Fruit fly (Drosophila melanogaster) whole organism, prepupa: ENCODE data around the gene awd.

ENCODE experiments used
- Blimp-1 ChIP-seq: fragments of 200-800 bp; sonication (Bioruptor generic); optimal IDR thresholded peaks from 3 replicates; lab custom pipeline; 2017; ENCODE audit warnings: missing biosample characterization, missing genetic modification characterization, mild to moderate bottlenecking, moderate library complexity, missing genetic modification reagents
- CG10631 ChIP-seq: fragments of 200-800 bp; sonication (Bioruptor generic); optimal IDR thresholded peaks from 2 replicates; lab custom pipeline; 2016; ENCODE audit warnings: missing biosample characterization, missing genetic modification characterization
- CG10669 ChIP-seq: fragments of 200-800 bp; sonication (Bioruptor generic); optimal IDR thresholded peaks from 3 replicates; lab custom pipeline; 2018; ENCODE audit warnings: missing biosample characterization, mild to moderate bottlenecking, missing genetic modification characterization, moderate library complexity
- CG11294 ChIP-seq: fragments of 200-800 bp; sonication (Bioruptor generic); IDR thresholded peaks from 2 replicates; pipeline ENCODE4 v1.3.6; 2022; ENCODE audit warnings: missing biosample characterization, missing genetic modification characterization
- CG11902 ChIP-seq: fragments of 200-800 bp; sonication (Bioruptor generic); optimal IDR thresholded peaks from 3 replicates; lab custom pipeline; 2016; ENCODE audit warnings: missing biosample characterization, missing genetic modification characterization
- CG15336 ChIP-seq: fragments of 200-800 bp; sonication (Bioruptor generic); IDR thresholded peaks from 2 replicates; pipeline ENCODE4 v1.3.6; 2022; ENCODE audit warnings: missing biosample characterization, missing genetic modification characterization
- CG1621 ChIP-seq: fragments of 200-800 bp; sonication (Bioruptor generic); optimal IDR thresholded peaks from 3 replicates; lab custom pipeline; 2018; ENCODE audit warnings: missing biosample characterization, mild to moderate bottlenecking, missing genetic modification characterization
- CG16779 ChIP-seq: fragments of 200-800 bp; sonication (Bioruptor generic); optimal IDR thresholded peaks from 3 replicates; lab custom pipeline; 2017; ENCODE audit warnings: missing biosample characterization, mild to moderate bottlenecking, missing genetic modification characterization
- CG3032 ChIP-seq: fragments of 200-800 bp; optimal IDR thresholded peaks from 2 replicates; lab custom pipeline; 2019; ENCODE audit warnings: missing biosample characterization, mild to moderate bottlenecking, missing genetic modification characterization, moderate library complexity
- CG31627 ChIP-seq: fragments of 200-800 bp; sonication (Bioruptor generic); optimal IDR thresholded peaks from 3 replicates; lab custom pipeline; 2016; ENCODE audit warnings: missing biosample characterization, missing genetic modification characterization
- CG32006 ChIP-seq: fragments of 200-800 bp; sonication (Bioruptor generic); optimal IDR thresholded peaks from 3 replicates; lab custom pipeline; 2017; ENCODE audit warnings: missing biosample characterization, mild to moderate bottlenecking, missing genetic modification characterization
- CG3919 ChIP-seq: fragments of 200-800 bp; sonication (Bioruptor generic); optimal IDR thresholded peaks from 3 replicates; lab custom pipeline; 2016; ENCODE audit warnings: missing biosample characterization, missing genetic modification characterization
- CG4318 ChIP-seq: fragments of 200-800 bp; sonication (Bioruptor generic); optimal IDR thresholded peaks from 3 replicates; lab custom pipeline; 2017; ENCODE audit warnings: missing biosample characterization, mild to moderate bottlenecking, missing genetic modification characterization
- CG6163 ChIP-seq: fragments of 200-800 bp; sonication (Bioruptor generic); IDR thresholded peaks from 3 replicates; pipeline ENCODE4 v1.3.6; 2022; ENCODE audit warnings: missing biosample characterization, missing genetic modification characterization
- CG6276 ChIP-seq: fragments of 200-800 bp; sonication (Bioruptor generic); optimal IDR thresholded peaks from 2 replicates; lab custom pipeline; 2017; ENCODE audit warnings: missing biosample characterization, mild to moderate bottlenecking, missing genetic modification characterization
- CG6854 ChIP-seq: fragments of 200-800 bp; sonication (Bioruptor generic); optimal IDR thresholded peaks from 2 replicates; lab custom pipeline; 2017; ENCODE audit warnings: missing biosample characterization, mild to moderate bottlenecking, missing genetic modification characterization
- CG8119 ChIP-seq: fragments of 200-800 bp; sonication (Bioruptor generic); IDR thresholded peaks from 3 replicates; pipeline ENCODE4 v1.3.6; 2022; ENCODE audit warnings: missing biosample characterization, missing genetic modification characterization
- CG8319 ChIP-seq: fragments of 200-800 bp; sonication (Bioruptor generic); optimal IDR thresholded peaks from 3 replicates; lab custom pipeline; 2016; ENCODE audit warnings: missing biosample characterization, missing genetic modification characterization
- CG8632 ChIP-seq: fragments of 200-800 bp; sonication (Bioruptor generic); optimal IDR thresholded peaks from 3 replicates; lab custom pipeline; 2016; ENCODE audit warnings: missing biosample characterization, missing genetic modification characterization
- Eip75B ChIP-seq: fragments of 200-800 bp; sonication (Bioruptor generic); optimal IDR thresholded peaks from 3 replicates; lab custom pipeline; 2016; ENCODE audit warnings: missing biosample characterization, missing genetic modification characterization
- Eip78C ChIP-seq: fragments of 200-800 bp; sonication (Bioruptor generic); peaks from one replicate; lab custom pipeline; 2016; ENCODE audit warnings: missing biosample characterization, missing genetic modification characterization
- Eip93F ChIP-seq: fragments of 200-800 bp; sonication (Bioruptor generic); optimal IDR thresholded peaks from 2 replicates; lab custom pipeline; 2016; ENCODE audit warnings: missing biosample characterization, mild to moderate bottlenecking, missing genetic modification characterization
- Ets96B ChIP-seq: fragments of 200-800 bp; optimal IDR thresholded peaks from 2 replicates; lab custom pipeline; 2019; ENCODE audit warnings: missing biosample characterization, mild to moderate bottlenecking, missing genetic modification characterization, moderate library complexity
- Gug ChIP-seq: fragments of 200-800 bp; sonication (Bioruptor generic); IDR thresholded peaks from 2 replicates; pipeline ENCODE4 v1.3.6; 2022; ENCODE audit warnings: missing biosample characterization, missing genetic modification characterization
- Hr39 ChIP-seq: fragments of 200-800 bp; sonication (Bioruptor generic); optimal IDR thresholded peaks from 2 replicates; lab custom pipeline; 2016; ENCODE audit warnings: missing biosample characterization, missing genetic modification characterization
- Hr4 ChIP-seq: fragments of 200-800 bp; sonication (Bioruptor generic); optimal IDR thresholded peaks from 3 replicates; lab custom pipeline; 2016; ENCODE audit warnings: missing biosample characterization, missing genetic modification characterization
- Lpt ChIP-seq: fragments of 200-800 bp; sonication (Bioruptor generic); optimal IDR thresholded peaks from 3 replicates; lab custom pipeline; 2016; ENCODE audit warnings: missing biosample characterization, missing genetic modification characterization
- Met ChIP-seq: fragments of 200-800 bp; sonication (Bioruptor generic); optimal IDR thresholded peaks from 3 replicates; lab custom pipeline; 2016; ENCODE audit warnings: missing biosample characterization, missing genetic modification characterization
- OdsH ChIP-seq: fragments of 200-800 bp; sonication (Bioruptor generic); optimal IDR thresholded peaks from 3 replicates; lab custom pipeline; 2016; ENCODE audit warnings: missing biosample characterization, missing genetic modification characterization
- Smox ChIP-seq: fragments of 200-800 bp; sonication (Bioruptor generic); optimal IDR thresholded peaks from 3 replicates; lab custom pipeline; 2016; ENCODE audit warnings: missing biosample characterization, missing genetic modification characterization
- Sox102F ChIP-seq: fragments of 200-800 bp; sonication (Bioruptor generic); optimal IDR thresholded peaks from 2 replicates; lab custom pipeline; 2016; ENCODE audit warnings: missing biosample characterization, mild to moderate bottlenecking, missing genetic modification characterization
- Sox15 ChIP-seq: fragments of 200-800 bp; sonication (Bioruptor generic); optimal IDR thresholded peaks from 3 replicates; lab custom pipeline; 2016; ENCODE audit warnings: missing biosample characterization, missing genetic modification characterization
- achi ChIP-seq: fragments of 200-800 bp; sonication (Bioruptor generic); optimal IDR thresholded peaks from 3 replicates; lab custom pipeline; 2016; ENCODE audit warnings: missing biosample characterization, missing genetic modification characterization
- acj6 ChIP-seq: fragments of 200-800 bp; sonication (Bioruptor generic); optimal IDR thresholded peaks from 3 replicates; lab custom pipeline; 2016; ENCODE audit warnings: missing biosample characterization, missing genetic modification characterization
- cyc ChIP-seq: fragments of 200-800 bp; sonication (Bioruptor generic); optimal IDR thresholded peaks from 3 replicates; lab custom pipeline; 2016; ENCODE audit warnings: missing biosample characterization, missing genetic modification characterization
- dac ChIP-seq: fragments of 200-800 bp; sonication (Bioruptor generic); optimal IDR thresholded peaks from 2 replicates; lab custom pipeline; 2017; ENCODE audit warnings: missing biosample characterization, mild to moderate bottlenecking, missing genetic modification characterization
- eg ChIP-seq: fragments of 200-800 bp; sonication (Bioruptor generic); IDR thresholded peaks from 3 replicates; pipeline ENCODE4 v1.3.6; 2022; ENCODE audit warnings: missing biosample characterization, missing genetic modification characterization
- esn ChIP-seq: fragments of 200-800 bp; sonication (Bioruptor generic); optimal IDR thresholded peaks from 2 replicates; lab custom pipeline; 2016; ENCODE audit warnings: missing biosample characterization, mild to moderate bottlenecking, missing genetic modification characterization, moderate library complexity
- fd59A ChIP-seq: fragments of 200-800 bp; sonication (Bioruptor generic); optimal IDR thresholded peaks from 2 replicates; lab custom pipeline; 2017; ENCODE audit warnings: missing biosample characterization, mild to moderate bottlenecking, missing genetic modification characterization, missing genetic modification reagents
- fkh ChIP-seq: fragments of 200-800 bp; sonication (Bioruptor generic); optimal IDR thresholded peaks from 3 replicates; lab custom pipeline; 2017; ENCODE audit warnings: missing biosample characterization, mild to moderate bottlenecking, missing genetic modification characterization, moderate library complexity
- lz ChIP-seq: fragments of 200-800 bp; sonication (Bioruptor generic); optimal IDR thresholded peaks from 3 replicates; lab custom pipeline; 2016; ENCODE audit warnings: missing biosample characterization, missing genetic modification characterization
- net ChIP-seq: fragments of 200-800 bp; sonication (Bioruptor generic); optimal IDR thresholded peaks from 3 replicates; lab custom pipeline; 2016; ENCODE audit warnings: missing biosample characterization, missing genetic modification characterization
- salr ChIP-seq, 2 experiments: fragments of 200-800 bp; sonication (Bioruptor generic); optimal IDR thresholded peaks; 3 replicates each; lab custom pipeline; 2016 to 2018; ENCODE audit warnings: missing biosample characterization in 2 of 2, missing genetic modification characterization in 2 of 2, mild to moderate bottlenecking in 1 of 2
- ss ChIP-seq, 2 experiments: fragments of 200-800 bp; sonication (Bioruptor generic); optimal IDR thresholded peaks; 2 replicates in 1 of 2; 3 replicates in 1 of 2; lab custom pipeline; 2017 to 2018; ENCODE audit warnings: mild to moderate bottlenecking in 2 of 2, missing biosample characterization in 2 of 2, missing genetic modification characterization in 2 of 2, moderate library complexity in 1 of 2
- svp ChIP-seq: fragments of 200-800 bp; sonication (Bioruptor generic); peaks from one replicate; lab custom pipeline; 2016; ENCODE audit warnings: missing biosample characterization, missing genetic modification characterization
- topi ChIP-seq: fragments of 200-800 bp; sonication (Bioruptor generic); optimal IDR thresholded peaks from 3 replicates; lab custom pipeline; 2016; ENCODE audit warnings: missing biosample characterization, missing genetic modification characterization
- vri ChIP-seq: fragments of 200-800 bp; sonication (Bioruptor generic); optimal IDR thresholded peaks from 3 replicates; lab custom pipeline; 2016; ENCODE audit warnings: missing biosample characterization, mild to moderate bottlenecking, missing genetic modification characterization

Gene awd

dm6 chr3R:31709769-31710168, 36.1 kb downstream of the awd start (continued):
- TF ChIP-seq fkh (GFP tag; lab: Kevin White, UChicago) (no peak), fd59A (GFP tag; lab: Kevin White, UChicago) (no peak), Hr39 (GFP tag; lab: Kevin White, UChicago) (no peak), net (GFP tag; lab: Kevin White, UChicago) (no peak), CG16779 (tag; lab: Kevin White, UChicago) (no peak), svp (no peak), topi (GFP tag; lab: Kevin White, UChicago) (no peak), CG11902 (GFP tag; lab: Kevin White, UChicago) (no peak), CG31627 (GFP tag; lab: Kevin White, UChicago) (no peak), Eip78C (peak; percentile 16), eg (GFP tag; lab: Robert Waterston, UW) (peak; percentile 46; the same call in 2 of the 3 replicates), CG6163 (GFP tag; lab: Robert Waterston, UW) (no peak), Sox102F (GFP tag; lab: Kevin White, UChicago) (no peak), salr (GFP tag; optimal IDR thresholded peaks at IDR 0.05; lab: Kevin White, UChicago) (no peak), dac (GFP tag; lab: Kevin White, UChicago) (peak; percentile 13), CG10669 (GFP tag; lab: Kevin White, UChicago) (no peak), Hr4 (GFP tag; lab: Kevin White, UChicago) (peak; percentile 48), achi (peak; percentile 17), OdsH (GFP tag; lab: Kevin White, UChicago) (no peak), CG6854 (GFP tag; lab: Kevin White, UChicago) (no peak), CG8319 (no peak), Lpt (GFP tag; lab: Kevin White, UChicago) (no peak), Blimp-1 (GFP tag; lab: Kevin White, UChicago) (no peak), CG4318 (peak; percentile 2), CG3032 (tag; lab: Kevin White, UChicago) (no peak), CG10631 (GFP tag; lab: Kevin White, UChicago) (peak; percentile 15)
- TF ChIP-seq, all 60 proteins: peak for 11

- TF ChIP-seq net (GFP tag; lab: Kevin White, UChicago) (peak; percentile 48), Ets96B (tag; lab: Kevin White, UChicago) (no peak), Eip75B (peak; percentile 48), fkh (GFP tag; lab: Kevin White, UChicago) (no peak), Met (GFP tag; lab: Kevin White, UChicago) (peak; percentile 42), CG8632 (GFP tag; lab: Kevin White, UChicago) (no peak), OdsH (GFP tag; lab: Kevin White, UChicago) (peak; percentile 53), CG3919 (GFP tag; lab: Kevin White, UChicago) (peak; percentile 47), CG32006 (GFP tag; lab: Kevin White, UChicago) (peak; percentile 63), Blimp-1 (GFP tag; lab: Kevin White, UChicago) (no peak), CG1621 (tag; lab: Kevin White, UChicago) (no peak), eg (GFP tag; lab: Robert Waterston, UW) (peak; percentile 88), Sox15 (GFP tag; lab: Kevin White, UChicago) (no peak), CG11902 (GFP tag; lab: Kevin White, UChicago) (no peak), Hr4 (GFP tag; lab: Kevin White, UChicago) (peak; percentile 77), CG10669 (GFP tag; lab: Kevin White, UChicago) (no peak), achi (no peak), dac (GFP tag; lab: Kevin White, UChicago) (peak; percentile 74), CG8319 (no peak), svp (no peak), vri (GFP tag; lab: Kevin White, UChicago) (peak; percentile 31), Smox (GFP tag; lab: Kevin White, UChicago) (peak; percentile 16), CG8119 (peak; percentile 67; the same call in 2 of the 3 replicates), CG31627 (GFP tag; lab: Kevin White, UChicago) (peak; percentile 44), CG11294 (peak; percentile 24; the same call in 1 of the 2 replicates), CG15336 (GFP tag; lab: Robert Waterston, UW) (peak; percentile 83), Eip93F (GFP tag; lab: Kevin White, UChicago) (no peak), Hr39 (GFP tag; lab: Kevin White, UChicago) (peak; percentile 46), esn (peak; percentile 46), cyc (GFP tag; lab: Kevin White, UChicago) (peak; percentile 40), salr (GFP tag; optimal IDR thresholded peaks at IDR 0.05; lab: Kevin White, UChicago) (peak in 1 of 2 experiments; percentile 45), acj6 (GFP tag; lab: Kevin White, UChicago) (peak; percentile 21), CG3032 (tag; lab: Kevin White, UChicago) (no peak), ss (GFP tag; optimal IDR thresholded peaks at IDR 0.05; lab: Kevin White, UChicago) (no peak), Gug (GFP tag; lab: Robert Waterston, UW) (peak; percentile 70), Lpt (GFP tag; lab: Kevin White, UChicago) (peak; percentile 68), Sox102F (GFP tag; lab: Kevin White, UChicago) (peak; percentile 1), lz (GFP tag; lab: Kevin White, UChicago) (peak; percentile 41), CG6276 (GFP tag; lab: Kevin White, UChicago) (peak; percentile 70)
Observed at dm6 chr3R:31709142-31709541, 36.7 kb downstream of the awd start.
